Fruit fly (Drosophila melanogaster): ENCODE data around the gene CG34244.
A peak's percentile ranks its signal among the peaks of the same experiment; 100 is the strongest.

Gene CG34244

DNA sequence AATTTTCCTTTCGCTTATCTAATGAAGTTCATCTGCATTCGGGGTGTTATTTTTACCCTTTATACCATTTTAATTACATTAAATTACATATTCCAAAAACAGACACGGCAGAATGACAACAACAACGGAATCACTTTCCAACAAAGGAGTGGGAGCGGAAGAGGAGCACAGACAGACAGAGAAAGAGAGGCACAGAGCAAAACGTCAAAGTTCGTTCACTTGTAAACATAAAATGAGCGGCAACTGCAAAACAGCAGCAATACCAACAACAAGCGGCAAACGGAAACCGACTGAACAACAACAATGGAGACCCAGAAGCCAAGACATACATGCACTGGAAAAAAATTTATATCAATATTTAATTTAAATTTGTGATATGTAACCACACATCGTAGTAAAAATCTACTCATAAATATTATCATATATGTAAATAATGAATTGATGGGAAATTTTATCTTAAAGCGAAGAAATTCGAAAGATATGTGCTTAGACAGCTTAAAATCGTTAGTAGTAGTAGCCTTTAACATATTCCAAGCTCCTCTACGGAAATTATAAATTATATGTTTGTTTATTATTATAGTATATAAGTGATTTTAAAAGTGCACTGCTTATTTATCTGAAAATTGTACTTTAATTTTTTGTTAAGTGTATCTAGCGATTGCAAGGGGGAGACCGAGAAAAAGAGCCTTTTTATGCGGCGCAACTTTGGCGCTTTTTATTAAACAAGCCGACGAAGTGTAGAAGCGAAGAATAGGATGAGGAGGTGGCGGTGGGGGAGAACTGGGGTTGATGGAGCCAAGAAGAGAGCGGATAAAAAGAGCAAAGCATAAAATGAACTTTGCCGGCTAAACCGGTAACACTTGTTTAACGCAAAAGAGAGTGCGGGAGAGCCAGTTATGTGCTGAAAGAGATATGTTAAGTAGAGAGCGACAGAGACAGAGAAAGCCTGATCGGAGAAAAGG is 36.6 kb upstream of the CG34244 start (continued):
- TF ChIP-seq dac (GFP tag; optimal IDR thresholded peaks at IDR 0.05), result peak; percentile 89
- peak; percentile 97 for TF ChIP-seq net (GFP tag; optimal IDR thresholded peaks at IDR 0.05)
- no peak for TF ChIP-seq Hr38 (GFP tag; optimal IDR thresholded peaks at IDR 0.05)
- TF ChIP-seq CG3919 (GFP tag; optimal IDR thresholded peaks at IDR 0.05), result peak; percentile 96
- TF ChIP-seq svp (GFP tag), result peak; percentile 95
- peak; percentile 91 for TF ChIP-seq CG11762 (GFP tag; optimal IDR thresholded peaks at IDR 0.05; ENCODE audit: insufficient read depth)
- peak; percentile 98 for TF ChIP-seq CG10631 (GFP tag; optimal IDR thresholded peaks at IDR 0.05)
- TF ChIP-seq CG4318 (GFP tag; optimal IDR thresholded peaks at IDR 0.05), result peak; percentile 96
- peak; percentile 74 for TF ChIP-seq vri (GFP tag; optimal IDR thresholded peaks at IDR 0.05)
- TF ChIP-seq Hr39 (GFP tag; optimal IDR thresholded peaks at IDR 0.05), result peak; percentile 68
- TF ChIP-seq CG15336 (GFP tag; IDR thresholded peaks at IDR 0.05), result peak; percentile 92
- TF ChIP-seq topi (GFP tag; optimal IDR thresholded peaks at IDR 0.05), result peak; percentile 81
- TF ChIP-seq CG6276 (GFP tag; optimal IDR thresholded peaks at IDR 0.05), result peak; percentile 87
- peak; percentile 61; the same call in 1 of the 2 replicates for TF ChIP-seq CG11294 (GFP tag; IDR thresholded peaks at IDR 0.05)
- peak; percentile 94 for TF ChIP-seq CG6854 (GFP tag; optimal IDR thresholded peaks at IDR 0.05)
- TF ChIP-seq CG7368 (GFP tag; optimal IDR thresholded peaks at IDR 0.05), result peak; percentile 81
- TF ChIP-seq CG16779 (tag; optimal IDR thresholded peaks at IDR 0.05), result peak; percentile 97
- TF ChIP-seq CG8632 (GFP tag; optimal IDR thresholded peaks at IDR 0.05), result peak; percentile 98
- peak; percentile 79 for TF ChIP-seq cyc (GFP tag; optimal IDR thresholded peaks at IDR 0.05)
- TF ChIP-seq CG32006 (GFP tag; optimal IDR thresholded peaks at IDR 0.05), result peak; percentile 99
- peak; percentile 97 for TF ChIP-seq acj6 (GFP tag; optimal IDR thresholded peaks at IDR 0.05)
- TF ChIP-seq Eip93F (GFP tag; optimal IDR thresholded peaks at IDR 0.05), result peak; percentile 74
- peak; percentile 98 for TF ChIP-seq CG34406 (GFP tag; optimal IDR thresholded peaks at IDR 0.05)
- peak; percentile 79 for TF ChIP-seq Gug (GFP tag; IDR thresholded peaks at IDR 0.05)
- TF ChIP-seq Sox14 (GFP tag; optimal IDR thresholded peaks at IDR 0.05), result peak; percentile 85

dm6 chr3L:14262770-14263169 is 27.0 kb upstream of the CG34244 start:
- TF ChIP-seq Eip78C (GFP tag) (peak; percentile 12), OdsH (GFP tag; optimal IDR thresholded peaks at IDR 0.05) (no peak)

DNA sequence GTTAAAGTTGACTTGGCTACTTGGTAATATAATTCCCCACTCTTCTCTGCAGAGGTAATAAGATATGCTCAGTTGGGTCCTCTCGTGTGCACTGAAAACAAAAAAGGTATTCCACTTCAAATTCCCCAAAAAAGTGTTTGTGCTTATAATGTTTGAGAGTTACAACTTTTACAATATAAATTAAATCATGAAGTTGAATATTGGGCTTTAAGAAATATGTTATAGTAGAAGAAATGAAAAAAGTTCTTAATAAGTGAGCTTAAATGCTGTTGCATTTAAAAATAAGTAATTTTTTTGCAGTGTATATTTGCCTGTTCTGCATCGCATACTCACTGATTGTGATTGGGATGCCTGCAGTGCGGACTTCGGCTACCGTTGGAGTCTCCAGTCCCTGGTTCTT is 17.7 kb upstream of the CG34244 start:
- TF ChIP-seq CG32006 (GFP tag; optimal IDR thresholded peaks at IDR 0.05) (peak; percentile 79), dsx (GFP tag; optimal IDR thresholded peaks at IDR 0.05; ENCODE audit: poor library complexity, severe bottlenecking) (peak; percentile 35), ss (GFP tag; optimal IDR thresholded peaks at IDR 0.05) (peak; percentile 19 to 36), CG8632 (GFP tag; optimal IDR thresholded peaks at IDR 0.05) (peak; percentile 46), fd59A (GFP tag; optimal IDR thresholded peaks at IDR 0.05) (no peak), CG6854 (GFP tag; optimal IDR thresholded peaks at IDR 0.05) (peak; percentile 72), CG10631 (GFP tag; optimal IDR thresholded peaks at IDR 0.05) (peak; percentile 42), topi (GFP tag; optimal IDR thresholded peaks at IDR 0.05) (peak; percentile 76), vri (GFP tag; optimal IDR thresholded peaks at IDR 0.05) (peak; percentile 27), CG6276 (GFP tag; optimal IDR thresholded peaks at IDR 0.05) (peak; percentile 69), Hr38 (GFP tag; optimal IDR thresholded peaks at IDR 0.05) (no peak), OdsH (GFP tag; optimal IDR thresholded peaks at IDR 0.05) (peak; percentile 70), CG9139 (GFP tag; optimal IDR thresholded peaks at IDR 0.05) (no peak), CG34406 (GFP tag; optimal IDR thresholded peaks at IDR 0.05) (peak; percentile 45), Sox15 (GFP tag; optimal IDR thresholded peaks at IDR 0.05) (no peak), Lpt (GFP tag; optimal IDR thresholded peaks at IDR 0.05) (peak; percentile 65), CG6808 (GFP tag; optimal IDR thresholded peaks at IDR 0.05) (peak; percentile 56), spab (GFP tag; optimal IDR thresholded peaks at IDR 0.05) (peak; percentile 58), pdm3 (GFP tag; optimal IDR thresholded peaks at IDR 0.05) (peak; percentile 63), CG6163 (GFP tag; IDR thresholded peaks at IDR 0.05) (no peak; the same call in 2 of the 3 replicates), CG3919 (GFP tag; optimal IDR thresholded peaks at IDR 0.05) (peak; percentile 80), Hr39 (GFP tag; optimal IDR thresholded peaks at IDR 0.05) (peak; percentile 63), achi (GFP tag; optimal IDR thresholded peaks at IDR 0.05) (peak; percentile 63), eg (GFP tag; IDR thresholded peaks at IDR 0.05) (peak; percentile 67; the same call in 2 of the 3 replicates), CG31627 (GFP tag; optimal IDR thresholded peaks at IDR 0.05) (peak; percentile 58), CG1621 (tag; optimal IDR thresholded peaks at IDR 0.05) (no peak), CG16779 (tag; optimal IDR thresholded peaks at IDR 0.05) (no peak), net (GFP tag; optimal IDR thresholded peaks at IDR 0.05) (peak; percentile 62), CG11294 (GFP tag; IDR thresholded peaks at IDR 0.05) (peak; percentile 44; the same call in 1 of the 2 replicates), CG4318 (GFP tag; optimal IDR thresholded peaks at IDR 0.05) (peak; percentile 47), dac (GFP tag; optimal IDR thresholded peaks at IDR 0.05) (peak; percentile 18), Eip75B (GFP tag; optimal IDR thresholded peaks at IDR 0.05) (peak; percentile 62), CG7368 (GFP tag; optimal IDR thresholded peaks at IDR 0.05) (peak; percentile 50), Ets96B (tag; optimal IDR thresholded peaks at IDR 0.05) (peak; percentile 47)

All from whole organism, prepupa.